Fruit fly (Drosophila melanogaster): ENCODE data around the gene CG15546.

Gene CG15546

DNA sequence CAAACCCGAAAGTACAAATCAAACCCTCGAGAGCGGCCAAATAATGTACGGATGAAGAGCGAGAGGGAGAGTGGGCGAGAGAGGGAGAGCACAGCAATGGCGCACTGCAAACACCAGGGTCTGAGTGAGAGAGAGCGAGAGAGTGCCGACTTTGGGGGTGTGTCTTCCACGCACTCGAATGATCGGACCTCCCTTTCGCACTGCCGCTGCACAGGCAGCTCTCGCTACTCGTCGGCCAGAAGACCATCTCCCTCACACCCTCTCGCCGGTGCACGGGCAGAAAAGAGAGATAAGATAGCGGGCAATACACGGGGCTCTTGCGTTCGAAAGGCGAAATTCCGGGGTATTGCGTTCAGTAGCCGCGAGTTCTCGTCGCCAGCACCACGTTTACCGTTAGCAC lies 36.4 kb upstream of the CG15546 start, which contains the start of gene Ptx1 (continued):
- TF ChIP-seq PHDP (tag; optimal IDR thresholded peaks at IDR 0.05) (no peak), CG18262 (tag; optimal IDR thresholded peaks at IDR 0.05) (no peak), Fer2 (tag; optimal IDR thresholded peaks at IDR 0.05) (no peak), CG8478 (optimal IDR thresholded peaks at IDR 0.05) (peak; percentile 99), CG16815 (GFP tag; optimal IDR thresholded peaks at IDR 0.05) (no peak), CG10366 (GFP tag; IDR thresholded peaks at IDR 0.05) (no peak), CG3995 (GFP tag; optimal IDR thresholded peaks at IDR 0.05) (no peak), Doc3 (GFP tag; IDR thresholded peaks at IDR 0.05; ENCODE audit: partially characterized antibody) (peak; percentile 32; the same call in 1 of the 3 replicates), CG4360 (GFP tag; IDR thresholded peaks at IDR 0.05) (no peak), esg (GFP tag; conservative IDR thresholded peaks at IDR 0.05) (no peak), Drgx (GFP tag; IDR thresholded peaks at IDR 0.05) (peak; percentile 24; the same call in 1 of the 2 replicates), CG3847 (GFP tag; IDR thresholded peaks at IDR 0.05) (no peak), btn (GFP tag; optimal IDR thresholded peaks at IDR 0.05) (no peak), CG2678 (tag; optimal IDR thresholded peaks at IDR 0.05) (no peak), CG4328 (GFP tag; optimal IDR thresholded peaks at IDR 0.05) (no peak), bbx (GFP tag; IDR thresholded peaks at IDR 0.05; ENCODE audit: partially characterized antibody) (no peak), CG4424 (GFP tag; optimal IDR thresholded peaks at IDR 0.05) (no peak), sens (GFP tag) (peak; percentile 63), pita (GFP tag; optimal IDR thresholded peaks at IDR 0.05) (no peak), lab (GFP tag; optimal IDR thresholded peaks at IDR 0.05) (peak; percentile 63), Dek (tag; optimal IDR thresholded peaks at IDR 0.05) (no peak), lbe (GFP tag; optimal IDR thresholded peaks at IDR 0.05) (no peak), CHES-1-like (GFP tag; optimal IDR thresholded peaks at IDR 0.05) (no peak), insv (GFP tag; optimal IDR thresholded peaks at IDR 0.05) (no peak), CG6689 (GFP tag; IDR thresholded peaks at IDR 0.05) (no peak), D19A (tag; optimal IDR thresholded peaks at IDR 0.05) (no peak), CG31388 (GFP tag; optimal IDR thresholded peaks at IDR 0.05) (no peak), her (GFP tag; optimal IDR thresholded peaks at IDR 0.05) (no peak), CG9609 (GFP tag; optimal IDR thresholded peaks at IDR 0.05) (no peak), TFAM (GFP tag; optimal IDR thresholded peaks at IDR 0.05) (no peak), sens-2 (GFP tag; IDR thresholded peaks at IDR 0.05) (no peak), lmd (GFP tag; IDR thresholded peaks at IDR 0.05) (no peak), twi (tag; optimal IDR thresholded peaks at IDR 0.05) (peak; percentile 58), sob (GFP tag; IDR thresholded peaks at IDR 0.05) (0 out of 2 replicates have a peak, but pooled peaks have one; percentile 26), ci (GFP tag; IDR thresholded peaks at IDR 0.05) (peak; percentile 31; the same call in 1 of the 3 replicates), CG10979 (tag; optimal IDR thresholded peaks at IDR 0.05) (peak; percentile 19), Kr (GFP tag; optimal IDR thresholded peaks at IDR 0.05) (no peak), Ets65A (GFP tag) (no peak), CG10147 (GFP tag; optimal IDR thresholded peaks at IDR 0.05) (no peak), Max (GFP tag; optimal IDR thresholded peaks at IDR 0.05) (no peak), vfl (GFP tag; optimal IDR thresholded peaks at IDR 0.05) (no peak), CG9876 (GFP tag; optimal IDR thresholded peaks at IDR 0.05) (peak; percentile 9), sima (GFP tag; optimal IDR thresholded peaks at IDR 0.05) (no peak), sim (GFP tag; IDR thresholded peaks at IDR 0.05) (no peak), so (GFP tag; IDR thresholded peaks at IDR 0.05) (no peak), CG11723 (GFP tag; optimal IDR thresholded peaks at IDR 0.05) (no peak), CG9727 (GFP tag; optimal IDR thresholded peaks at IDR 0.05) (no peak), CG9817 (tag; optimal IDR thresholded peaks at IDR 0.05) (no peak), en (GFP tag; optimal IDR thresholded peaks at IDR 0.05) (no peak), CG11398 (GFP tag; optimal IDR thresholded peaks at IDR 0.05) (no peak), Nf-YC (tag; optimal IDR thresholded peaks at IDR 0.05) (peak; percentile 99), CG17186 (GFP tag; optimal IDR thresholded peaks at IDR 0.05) (no peak), tap (tag; optimal IDR thresholded peaks at IDR 0.05) (no peak)
